Worm (Caenorhabditis elegans) whole organism, L1 larva: Measurements from ENCODE around the gene Y77E11A.12.

Source experiments
- C04F5.9 ChIP-seq: sonication (generic microtip); optimal IDR thresholded peaks from 2 replicates; lab custom pipeline; 2016; ENCODE audit warnings: missing genetic modification characterization, missing compliant biosample characterization
- aly-2 ChIP-seq: fragments of 150-350 bp; optimal IDR thresholded peaks from 2 replicates; lab custom pipeline; 2014; ENCODE audit warnings: missing biosample characterization, missing genetic modification characterization
- blmp-1 ChIP-seq: fragments of 150-350 bp; optimal IDR thresholded peaks from 2 replicates; lab custom pipeline; 2014; ENCODE audit warnings: missing biosample characterization, missing genetic modification characterization
- ceh-88 ChIP-seq: fragments of 200-800 bp; sonication (Bioruptor generic); IDR thresholded peaks from 2 replicates; pipeline ENCODE4 v1.3.6; 2022; ENCODE audit warnings: missing genetic modification characterization, missing compliant biosample characterization
- dpl-1 ChIP-seq, 3 experiments: fragments of 150-350 bp in 2 of 3; sonication (generic microtip) in 1 of 3; optimal IDR thresholded peaks; 2 replicates each; lab custom pipeline; 2014 to 2017; ENCODE audit warnings: missing biosample characterization in 3 of 3, missing genetic modification characterization in 3 of 3, missing genetic modification reagents in 3 of 3
- dsc-1 ChIP-seq: sonication (generic microtip); optimal IDR thresholded peaks from 2 replicates; lab custom pipeline; 2016; ENCODE audit warnings: mild to moderate bottlenecking, missing genetic modification characterization, missing compliant biosample characterization
- efl-1 ChIP-seq, 4 experiments: fragments of 150-350 bp; optimal IDR thresholded peaks in 3 of 4; peaks in 1 of 4; 1 replicate in 1 of 4; 2 replicates in 3 of 4; lab custom pipeline; 2014; ENCODE audit warnings: missing biosample characterization in 2 of 4, missing genetic modification characterization in 2 of 4, missing genetic modification reagents in 2 of 4
- elt-2 ChIP-seq: sonication (generic microtip); optimal IDR thresholded peaks from 2 replicates; lab custom pipeline; 2016; ENCODE audit warnings: missing genetic modification characterization, mild to moderate bottlenecking, inconsistent platforms, missing compliant biosample characterization, missing genetic modification reagents
- ets-5 ChIP-seq: fragments of 200-800 bp; sonication (Bioruptor generic); IDR thresholded peaks from 2 replicates; pipeline ENCODE4 v1.3.6; 2022; ENCODE audit warnings: missing genetic modification characterization, missing compliant biosample characterization
- fkh-4 ChIP-seq: sonication (generic microtip); optimal IDR thresholded peaks from 2 replicates; lab custom pipeline; 2016; ENCODE audit warnings: missing compliant biosample characterization, missing genetic modification characterization, borderline replicate concordance
- grh-1 ChIP-seq: fragments of 200-800 bp; sonication (Bioruptor generic); IDR thresholded peaks from 2 replicates; pipeline ENCODE4 v1.3.6; 2022; ENCODE audit warnings: missing genetic modification reagents, missing genetic modification characterization, missing compliant biosample characterization
- hlh-17 ChIP-seq: fragments of 200-800 bp; sonication (Bioruptor generic); optimal IDR thresholded peaks from 2 replicates; lab custom pipeline; 2018; ENCODE audit warnings: missing genetic modification characterization, mild to moderate bottlenecking, missing compliant biosample characterization, moderate library complexity, borderline replicate concordance
- hlh-4 ChIP-seq: sonication (generic microtip); optimal IDR thresholded peaks from 2 replicates; lab custom pipeline; 2016; ENCODE audit warnings: mild to moderate bottlenecking, missing genetic modification characterization, missing compliant biosample characterization
- hpl-2 ChIP-seq: fragments of 150-350 bp; optimal IDR thresholded peaks from 2 replicates; lab custom pipeline; 2014; ENCODE audit warnings: missing biosample characterization, missing genetic modification reagents, missing genetic modification characterization
- irx-1 ChIP-seq: sonication (generic microtip); optimal IDR thresholded peaks from 2 replicates; lab custom pipeline; 2016; ENCODE audit warnings: missing genetic modification characterization, missing compliant biosample characterization
- jun-1 ChIP-seq: fragments of 150-350 bp; optimal IDR thresholded peaks from 2 replicates; lab custom pipeline; 2014; ENCODE audit warnings: missing biosample characterization, missing genetic modification reagents, missing genetic modification characterization
- lin-14 ChIP-seq: fragments of 200-800 bp; sonication (Bioruptor generic); optimal IDR thresholded peaks from 2 replicates; lab custom pipeline; 2018; ENCODE audit warnings: mild to moderate bottlenecking, missing genetic modification characterization, moderate library complexity, missing compliant biosample characterization
- lir-3 ChIP-seq: sonication (generic microtip); optimal IDR thresholded peaks from 2 replicates; lab custom pipeline; 2016; ENCODE audit warnings: mild to moderate bottlenecking, missing genetic modification characterization, moderate library complexity, missing compliant biosample characterization; ENCODE audit not compliant: poor library complexity
- lsy-2 ChIP-seq, 2 experiments: fragments of 150-350 bp; optimal IDR thresholded peaks; 2 replicates each; lab custom pipeline; 2014; ENCODE audit warnings: missing biosample characterization in 2 of 2, missing genetic modification characterization in 2 of 2
- mep-1 ChIP-seq: fragments of 150-350 bp; optimal IDR thresholded peaks from 2 replicates; lab custom pipeline; 2014; ENCODE audit warnings: missing biosample characterization, missing genetic modification characterization
- nhr-19 ChIP-seq: fragments of 200-800 bp; sonication (Bioruptor generic); conservative IDR thresholded peaks from 2 replicates; pipeline ENCODE4 v1.3.6; 2022; ENCODE audit warnings: missing genetic modification characterization, missing compliant biosample characterization
- nhr-71 ChIP-seq: sonication (generic microtip); optimal IDR thresholded peaks from 2 replicates; lab custom pipeline; 2016; ENCODE audit warnings: mild to moderate bottlenecking, missing genetic modification characterization, moderate library complexity, missing compliant biosample characterization
- nhr-76 ChIP-seq: sonication (generic microtip); optimal IDR thresholded peaks from 2 replicates; lab custom pipeline; 2017; ENCODE audit warnings: missing biosample characterization, missing genetic modification characterization
- nhr-85 ChIP-seq: sonication (generic microtip); peaks from one replicate; lab custom pipeline; 2016; ENCODE audit warnings: missing genetic modification characterization, inconsistent platforms, missing compliant biosample characterization
- pag-3 ChIP-seq: sonication (generic microtip); optimal IDR thresholded peaks from 2 replicates; lab custom pipeline; 2017; ENCODE audit warnings: missing genetic modification characterization, mild to moderate bottlenecking, missing compliant biosample characterization, antibody characterized with exemption, borderline replicate concordance; ENCODE audit not compliant: insufficient read depth
- pax-3 ChIP-seq: fragments of 200-800 bp; sonication (Bioruptor generic); optimal IDR thresholded peaks from 2 replicates; lab custom pipeline; 2018; ENCODE audit warnings: mild to moderate bottlenecking, missing genetic modification characterization, moderate library complexity, missing compliant biosample characterization
- snpc-4 ChIP-seq: fragments of 150-350 bp; optimal IDR thresholded peaks from 2 replicates; lab custom pipeline; 2014; ENCODE audit warnings: missing biosample characterization, missing genetic modification characterization
- snu-23 ChIP-seq: sonication (generic microtip); optimal IDR thresholded peaks from 2 replicates; lab custom pipeline; 2016; ENCODE audit warnings: missing genetic modification characterization, missing compliant biosample characterization
- sox-4 ChIP-seq: sonication (generic microtip); optimal IDR thresholded peaks from 2 replicates; lab custom pipeline; 2016; ENCODE audit warnings: missing genetic modification characterization, missing compliant biosample characterization
- sup-37 ChIP-seq: fragments of 200-800 bp; sonication (Bioruptor generic); optimal IDR thresholded peaks from 2 replicates; lab custom pipeline; 2018; ENCODE audit warnings: mild to moderate bottlenecking, missing genetic modification characterization, missing compliant biosample characterization
- tbx-2 ChIP-seq: sonication (generic microtip); optimal IDR thresholded peaks from 2 replicates; lab custom pipeline; 2016; ENCODE audit warnings: missing genetic modification characterization, missing compliant biosample characterization
- unc-30 ChIP-seq: sonication (generic microtip); optimal IDR thresholded peaks from 2 replicates; lab custom pipeline; 2017; ENCODE audit warnings: missing biosample characterization, missing genetic modification characterization
- unc-86 ChIP-seq: sonication (generic microtip); optimal IDR thresholded peaks from 2 replicates; lab custom pipeline; 2016; ENCODE audit warnings: missing genetic modification characterization, missing compliant biosample characterization
- unc-98 ChIP-seq: fragments of 200-800 bp; sonication (Bioruptor generic); IDR thresholded peaks from 2 replicates; pipeline ENCODE4 v1.3.6; 2022; ENCODE audit warnings: missing genetic modification characterization, missing compliant biosample characterization
- ztf-11 ChIP-seq, 2 experiments: sonication (generic microtip); optimal IDR thresholded peaks; 2 replicates each; lab custom pipeline; 2016 to 2017; ENCODE audit warnings: missing genetic modification characterization in 2 of 2, missing biosample characterization in 1 of 2, missing compliant biosample characterization in 1 of 2

Y77E11A.12 gene

ce11 chrIV:1452480-1452879, 22.4 kb downstream of the Y77E11A.12 start (continued):
- peak; percentile 30 for TF ChIP-seq lin-14
- TF ChIP-seq ztf-11 (tag; optimal IDR thresholded peaks at IDR 0.05; lab: Kevin White, UChicago): no peak
- TF ChIP-seq elt-2 (tag; lab: Kevin White, UChicago): no peak
- no peak for TF ChIP-seq sup-37
- no peak for TF ChIP-seq unc-98
- no peak for TF ChIP-seq dsc-1 (tag; lab: Kevin White, UChicago)
- TF ChIP-seq hpl-2 (GFP tag; lab: Kevin White, UChicago): no peak
- no peak for TF ChIP-seq pag-3 (tag; lab: Kevin White, UChicago)
- TF ChIP-seq lir-3 (tag; lab: Kevin White, UChicago): no peak
- no peak for TF ChIP-seq nhr-71
- TF ChIP-seq unc-86: no peak
- peak; percentile 57 for TF ChIP-seq nhr-85 (tag; lab: Kevin White, UChicago)
- TF ChIP-seq snpc-4 (tag; lab: Kevin White, UChicago): no peak

ce11 chrIV:1445920-1446319, 29.0 kb downstream of the Y77E11A.12 start, which contains the start of gene clp-7:
TSS of gene clp-7 (minus strand) at chrIV:1445966.
- no peak for TF ChIP-seq irx-1 (tag; lab: Kevin White, UChicago)
- no peak for TF ChIP-seq sox-4 (tag; lab: Kevin White, UChicago)
- TF ChIP-seq C04F5.9 (tag; lab: Kevin White, UChicago): no peak
- TF ChIP-seq nhr-76 (tag; lab: Kevin White, UChicago): no peak
- no peak for TF ChIP-seq pax-3
- peak; percentile 90 for TF ChIP-seq blmp-1
- TF ChIP-seq mep-1 (tag; lab: Kevin White, UChicago): peak; percentile 20
- TF ChIP-seq lin-14: no peak
- TF ChIP-seq snpc-4 (tag; lab: Kevin White, UChicago): no peak
- TF ChIP-seq aly-2 (tag; lab: Kevin White, UChicago): no peak
- no peak for TF ChIP-seq ets-5 (GFP tag; lab: Robert Waterston, UW)
- no peak for TF ChIP-seq unc-86
- TF ChIP-seq ceh-88 (GFP tag; lab: Robert Waterston, UW): no peak
- no peak for TF ChIP-seq sup-37
- TF ChIP-seq dsc-1 (tag; lab: Kevin White, UChicago): no peak
- no peak for TF ChIP-seq efl-1 (optimal IDR thresholded peaks at IDR 0.05; lab: Kevin White, UChicago)
- peak in 1 of 2 experiments; percentile 14 for TF ChIP-seq efl-1 (GFP tag; optimal IDR thresholded peaks at IDR 0.05 in 1 of 2; lab: Kevin White, UChicago)
- no peak for TF ChIP-seq unc-30 (tag; lab: Kevin White, UChicago)
- no peak for TF ChIP-seq tbx-2 (tag; lab: Kevin White, UChicago)
- TF ChIP-seq lsy-2 (tag; optimal IDR thresholded peaks at IDR 0.05; lab: Kevin White, UChicago): peak in 1 of 2 experiments; percentile 28
- peak; percentile 52; the same call in 1 of the 2 replicates for TF ChIP-seq grh-1 (GFP tag; lab: Robert Waterston, UW)
- no peak for TF ChIP-seq jun-1 (tag; lab: Kevin White, UChicago)
- TF ChIP-seq hlh-4 (tag; lab: Kevin White, UChicago): no peak
- TF ChIP-seq fkh-4 (tag; lab: Kevin White, UChicago): no peak
- no peak for TF ChIP-seq hpl-2 (GFP tag; lab: Kevin White, UChicago)
- no peak for TF ChIP-seq snu-23 (GFP tag; lab: Kevin White, UChicago)
- peak in 1 of 3 experiments; percentile 19 for TF ChIP-seq dpl-1 (GFP tag; optimal IDR thresholded peaks at IDR 0.05; lab: Kevin White, UChicago)

- no peak for TF ChIP-seq efl-1 (optimal IDR thresholded peaks at IDR 0.05; lab: Kevin White, UChicago)
- TF ChIP-seq efl-1 (GFP tag; optimal IDR thresholded peaks at IDR 0.05 in 1 of 2; lab: Kevin White, UChicago): peak in 1 of 2 experiments; percentile 45
- TF ChIP-seq nhr-19 (GFP tag; lab: Robert Waterston, UW): no peak
- no peak for TF ChIP-seq hlh-4 (tag; lab: Kevin White, UChicago)
- TF ChIP-seq hlh-17 (GFP tag; lab: Kevin White, UChicago): no peak
Observed at ce11 chrIV:1443997-1444678, 30.8 kb downstream of the Y77E11A.12 start.
